Worm (Caenorhabditis elegans) whole organism, young adult: ENCODE results near the gene K10C2.8.

Experiments
- B0035.1 ChIP-seq: sonication (generic microtip); optimal IDR thresholded peaks from 2 replicates; lab custom pipeline; 2016; ENCODE audit warnings: missing genetic modification characterization, mild to moderate bottlenecking, missing compliant biosample characterization, missing genotype, missing genetic modification reagents
- F57C9.4 ChIP-seq: sonication (generic microtip); optimal IDR thresholded peaks from 2 replicates; lab custom pipeline; 2017; ENCODE audit warnings: mild to moderate bottlenecking, missing genetic modification characterization, missing compliant biosample characterization
- K11D2.4 ChIP-seq: fragments of 200-800 bp; sonication (Bioruptor generic); IDR thresholded peaks from 2 replicates; pipeline ENCODE4 v1.3.6; 2022; ENCODE audit warnings: missing genetic modification reagents, missing genetic modification characterization, missing compliant biosample characterization
- K12H6.12 ChIP-seq: fragments of 200-800 bp; sonication (Bioruptor generic); optimal IDR thresholded peaks from 2 replicates; lab custom pipeline; 2018; ENCODE audit warnings: mild to moderate bottlenecking, missing genetic modification characterization, missing compliant biosample characterization
- T26A5.8 ChIP-seq: sonication (generic microtip); optimal IDR thresholded peaks from 2 replicates; lab custom pipeline; 2016; ENCODE audit warnings: missing genetic modification characterization, missing compliant biosample characterization
- Y53F4B.3 ChIP-seq: fragments of 200-800 bp; sonication (Bioruptor generic); IDR thresholded peaks from 2 replicates; pipeline ENCODE4 v1.3.6; 2022; ENCODE audit warnings: missing genetic modification reagents, missing genetic modification characterization, missing compliant biosample characterization
- Y67H2A.10 ChIP-seq: fragments of 200-800 bp; sonication (Bioruptor generic); conservative IDR thresholded peaks from 2 replicates; pipeline ENCODE4 v1.3.6; 2022; ENCODE audit warnings: missing genetic modification reagents, missing genetic modification characterization, missing compliant biosample characterization
- atf-7 ChIP-seq: sonication (generic microtip); optimal IDR thresholded peaks from 2 replicates; lab custom pipeline; 2017; ENCODE audit warnings: mild to moderate bottlenecking, missing genetic modification characterization, missing compliant biosample characterization
- attf-3 ChIP-seq: fragments of 200-800 bp; sonication (Bioruptor generic); conservative IDR thresholded peaks from 2 replicates; pipeline ENCODE4 v1.3.6; 2022; ENCODE audit warnings: missing genetic modification reagents, missing genetic modification characterization, missing compliant biosample characterization
- ccch-3 ChIP-seq: fragments of 200-800 bp; sonication (Bioruptor generic); optimal IDR thresholded peaks from 2 replicates; lab custom pipeline; 2018; ENCODE audit warnings: mild to moderate bottlenecking, missing genetic modification characterization, missing compliant biosample characterization
- ceh-27 ChIP-seq: fragments of 200-800 bp; sonication (Bioruptor generic); optimal IDR thresholded peaks from 2 replicates; lab custom pipeline; 2018; ENCODE audit warnings: mild to moderate bottlenecking, missing genetic modification characterization, moderate library complexity, missing compliant biosample characterization
- ceh-91 ChIP-seq: fragments of 200-800 bp; sonication (Bioruptor generic); IDR thresholded peaks from 2 replicates; pipeline ENCODE4 v1.3.6; 2022; ENCODE audit warnings: missing genetic modification reagents, missing genetic modification characterization, missing compliant biosample characterization
- dox-1 ChIP-seq: fragments of 200-800 bp; sonication (Bioruptor generic); IDR thresholded peaks from 2 replicates; pipeline ENCODE4 v1.3.6; 2022; ENCODE audit warnings: missing genetic modification reagents, missing genetic modification characterization, missing compliant biosample characterization
- dpl-1 ChIP-seq: fragments of 150-350 bp; optimal IDR thresholded peaks from 2 replicates; lab custom pipeline; 2014; ENCODE audit warnings: missing biosample characterization, missing genetic modification reagents, missing genetic modification characterization
- efl-1 ChIP-seq: fragments of 150-350 bp; optimal IDR thresholded peaks from 2 replicates; lab custom pipeline; 2014; ENCODE audit warnings: missing biosample characterization, missing genetic modification reagents, missing genetic modification characterization
- fkh-3 ChIP-seq: sonication (generic microtip); optimal IDR thresholded peaks from 2 replicates; lab custom pipeline; 2016; ENCODE audit warnings: mild to moderate bottlenecking, missing genetic modification characterization, missing compliant biosample characterization
- hlh-26 ChIP-seq: fragments of 200-800 bp; sonication (Bioruptor generic); conservative IDR thresholded peaks from 2 replicates; pipeline ENCODE4 v1.3.6; 2022; ENCODE audit warnings: missing genetic modification reagents, missing genetic modification characterization, missing compliant biosample characterization
- hmg-1.2 ChIP-seq: fragments of 200-800 bp; sonication (Bioruptor generic); IDR thresholded peaks from 2 replicates; pipeline ENCODE4 v1.3.6; 2022; ENCODE audit warnings: missing genetic modification reagents, missing genetic modification characterization, missing compliant biosample characterization
- lag-1 ChIP-seq: fragments of 200-800 bp; sonication (Bioruptor generic); IDR thresholded peaks from 2 replicates; pipeline ENCODE4 v1.3.6; 2022; ENCODE audit warnings: missing genetic modification reagents, missing genetic modification characterization, missing compliant biosample characterization
- mxl-1 ChIP-seq: sonication (generic microtip); optimal IDR thresholded peaks from 2 replicates; lab custom pipeline; 2016; ENCODE audit warnings: missing genetic modification characterization, missing compliant biosample characterization
- nhr-27 ChIP-seq: fragments of 200-800 bp; sonication (Bioruptor generic); optimal IDR thresholded peaks from 2 replicates; lab custom pipeline; 2018; ENCODE audit warnings: mild to moderate bottlenecking, missing genetic modification characterization, moderate library complexity, missing compliant biosample characterization
- nhr-80 ChIP-seq: sonication (generic microtip); optimal IDR thresholded peaks from 2 replicates; lab custom pipeline; 2016; ENCODE audit warnings: missing genetic modification characterization, missing compliant biosample characterization
- nhr-90 ChIP-seq: sonication (generic microtip); optimal IDR thresholded peaks from 2 replicates; lab custom pipeline; 2016; ENCODE audit warnings: missing genotype, mild to moderate bottlenecking, missing genetic modification characterization, missing compliant biosample characterization
- pbrm-1 ChIP-seq: fragments of 200-800 bp; sonication (Bioruptor generic); IDR thresholded peaks from 2 replicates; pipeline ENCODE4 v1.3.6; 2022; ENCODE audit warnings: missing genetic modification reagents, missing genetic modification characterization, missing compliant biosample characterization
- pha-4 ChIP-seq: fragments of 150-350 bp; sonication (generic microtip); optimal IDR thresholded peaks from 2 replicates; lab custom pipeline; 2014; ENCODE audit warnings: missing biosample characterization, missing genetic modification reagents, missing genetic modification characterization
- rcor-1 ChIP-seq: fragments of 200-800 bp; sonication (Bioruptor generic); IDR thresholded peaks from 2 replicates; pipeline ENCODE4 v1.3.6; 2022; ENCODE audit warnings: missing genetic modification reagents, missing genetic modification characterization, missing compliant biosample characterization
- rpc-1 ChIP-seq, 2 experiments: fragments of 150-350 bp in 1 of 2; sonication (generic microtip) in 1 of 2; optimal IDR thresholded peaks; 2 replicates each; lab custom pipeline; 2014 to 2018; ENCODE audit warnings: missing biosample characterization in 1 of 2, missing genetic modification characterization in 1 of 2, missing genetic modification reagents in 1 of 2, missing genotype in 1 of 2
- snpc-1.3 ChIP-seq: sonication (generic microtip); optimal IDR thresholded peaks from 2 replicates; lab custom pipeline; 2017; ENCODE audit warnings: missing genetic modification characterization, mild to moderate bottlenecking, missing compliant biosample characterization, antibody characterized with exemption, moderate library complexity, missing genotype, missing genetic modification reagents; ENCODE audit not compliant: insufficient read depth
- snpc-3.4 ChIP-seq: sonication (generic microtip); optimal IDR thresholded peaks from 2 replicates; lab custom pipeline; 2017; ENCODE audit warnings: missing genetic modification characterization, mild to moderate bottlenecking, missing compliant biosample characterization, antibody characterized with exemption, moderate library complexity, missing genotype, missing genetic modification reagents
- snpc-4 ChIP-seq, 5 experiments: fragments of 150-350 bp in 1 of 5; sonication (generic microtip) in 4 of 5; optimal IDR thresholded peaks; 2 replicates each; lab custom pipeline; 2014 to 2018; ENCODE audit warnings: missing genetic modification characterization in 5 of 5, missing biosample characterization in 3 of 5, antibody characterized with exemption in 2 of 5, mild to moderate bottlenecking in 2 of 5, missing compliant biosample characterization in 2 of 5, missing genotype in 2 of 5, moderate library complexity in 2 of 5, missing genetic modification reagents in 1 of 5
- sptf-2 ChIP-seq: fragments of 200-800 bp; sonication (Bioruptor generic); optimal IDR thresholded peaks from 2 replicates; lab custom pipeline; 2018; ENCODE audit warnings: mild to moderate bottlenecking, missing genetic modification characterization, missing compliant biosample characterization
- zfh-2 ChIP-seq: fragments of 200-800 bp; sonication (Bioruptor generic); conservative IDR thresholded peaks from 2 replicates; pipeline ENCODE4 v1.3.6; 2022; ENCODE audit warnings: missing genetic modification reagents, missing genetic modification characterization, missing compliant biosample characterization
- zim-3 ChIP-seq: sonication (generic microtip); optimal IDR thresholded peaks from 2 replicates; lab custom pipeline; 2017; ENCODE audit warnings: mild to moderate bottlenecking, missing genetic modification characterization, moderate library complexity, missing compliant biosample characterization

K10C2.8 gene

DNA sequence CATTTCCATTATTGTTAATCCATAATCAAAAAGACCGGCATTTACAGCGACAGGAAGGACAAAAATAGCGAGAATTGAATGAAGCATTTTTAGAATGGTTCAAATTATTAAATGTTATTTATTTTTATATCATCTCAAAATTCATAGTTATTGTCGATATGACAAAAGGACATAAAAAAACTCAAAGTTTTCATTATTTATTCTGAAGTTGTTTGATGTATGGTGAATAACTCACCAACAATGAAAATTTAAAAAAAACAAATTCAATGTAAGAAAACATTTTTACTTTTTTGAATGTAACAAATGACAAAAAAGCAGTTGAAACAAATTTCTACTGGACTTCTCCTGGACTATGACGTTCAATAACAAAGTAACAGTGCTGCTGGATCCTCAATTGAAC lies 3.0 kb upstream of the K10C2.8 start, which contains the start of gene K10C2.14:
Gene K10C2.14, minus strand, starts transcription at position 101 of the 400 bp plus-strand sequence.
- TF ChIP-seq pha-4 (tag; lab: Kevin White, UChicago) (no peak), pbrm-1 (GFP tag; lab: Robert Waterston, UW) (no peak), nhr-90 (tag; lab: Kevin White, UChicago) (no peak)

ce11 chrX:6435812-6436211 lies 1.6 kb downstream of the K10C2.8 start:
- no peak for TF ChIP-seq mxl-1
- no peak for TF ChIP-seq fkh-3 (tag; lab: Kevin White, UChicago)
- no peak for TF ChIP-seq dox-1 (GFP tag; lab: Robert Waterston, UW)
- no peak for TF ChIP-seq B0035.1 (tag; lab: Kevin White, UChicago)
- TF ChIP-seq zim-3 (tag; lab: Kevin White, UChicago): no peak
- TF ChIP-seq ceh-27: no peak
- TF ChIP-seq lag-1 (GFP tag; lab: Robert Waterston, UW): no peak
- TF ChIP-seq Y53F4B.3 (GFP tag; lab: Robert Waterston, UW): no peak
- no peak for TF ChIP-seq rpc-1 (optimal IDR thresholded peaks at IDR 0.05; lab: Kevin White, UChicago)
- no peak for TF ChIP-seq rpc-1 (tag; optimal IDR thresholded peaks at IDR 0.05; lab: Kevin White, UChicago)
- no peak for TF ChIP-seq ccch-3 (GFP tag; lab: Kevin White, UChicago)

DNA sequence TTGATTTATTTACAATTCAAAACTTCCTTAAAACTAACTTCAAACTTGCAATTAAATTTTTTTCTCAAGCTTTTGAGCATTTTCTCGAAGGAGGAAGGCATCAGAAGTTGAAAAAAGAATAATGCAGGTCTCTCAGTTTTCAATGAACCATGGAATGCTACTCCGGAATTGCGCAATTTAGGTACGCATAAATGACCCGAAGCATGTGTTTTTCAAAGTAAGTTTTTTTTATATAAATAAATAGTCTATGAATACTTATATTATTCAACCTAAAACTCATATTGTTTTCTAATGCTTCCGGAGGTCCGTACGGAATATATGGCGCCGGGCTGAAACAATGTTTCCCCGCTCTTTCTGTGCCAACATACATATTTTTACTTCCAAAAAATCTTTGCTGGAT lies 3.8 kb downstream of the K10C2.8 start, which contains the start of gene K10C2.2:
Gene K10C2.2, minus strand, starts transcription at position 101 of the 400 bp plus-strand sequence.
- TF ChIP-seq zfh-2 (GFP tag; lab: Robert Waterston, UW): no peak
- TF ChIP-seq attf-3 (GFP tag; lab: Robert Waterston, UW): no peak
- TF ChIP-seq nhr-80 (tag; lab: Kevin White, UChicago): no peak
- TF ChIP-seq snpc-1.3: no peak
- TF ChIP-seq snpc-4 (GFP tag; optimal IDR thresholded peaks at IDR 0.05; lab: Kevin White, UChicago): no peak
- no peak for TF ChIP-seq snpc-4 (tag; optimal IDR thresholded peaks at IDR 0.05; lab: Kevin White, UChicago)
- TF ChIP-seq K12H6.12 (tag; lab: Kevin White, UChicago): no peak
- no peak for TF ChIP-seq Y67H2A.10
- no peak for TF ChIP-seq rcor-1 (GFP tag; lab: Robert Waterston, UW)
- TF ChIP-seq nhr-27 (tag; lab: Kevin White, UChicago): no peak
- no peak for TF ChIP-seq F57C9.4 (tag; lab: Kevin White, UChicago)
- TF ChIP-seq snpc-3.4 (tag; lab: Kevin White, UChicago): no peak
- no peak for TF ChIP-seq ceh-91 (GFP tag; lab: Robert Waterston, UW)
- no peak for TF ChIP-seq ccch-3 (GFP tag; lab: Kevin White, UChicago)
- no peak for TF ChIP-seq dpl-1 (GFP tag; lab: Kevin White, UChicago)
- no peak for TF ChIP-seq K11D2.4 (GFP tag; lab: Robert Waterston, UW)
- TF ChIP-seq T26A5.8 (tag; lab: Kevin White, UChicago): no peak
- no peak for TF ChIP-seq sptf-2
- TF ChIP-seq atf-7 (tag; lab: Kevin White, UChicago): no peak

ce11 chrX:6430510-6430909 lies 6.9 kb downstream of the K10C2.8 start, which contains the start of gene ctsa-2:
Gene ctsa-2, minus strand, starts transcription at chrX:6430610.
- TF ChIP-seq dpl-1 (GFP tag; lab: Kevin White, UChicago): no peak
- no peak for TF ChIP-seq efl-1 (GFP tag; lab: Kevin White, UChicago)
- no peak for TF ChIP-seq hlh-26
- no peak for TF ChIP-seq Y53F4B.3 (GFP tag; lab: Robert Waterston, UW)
- TF ChIP-seq hmg-1.2 (GFP tag; lab: Robert Waterston, UW): no peak
